Worm (Caenorhabditis elegans): Measurements from ENCODE around the gene ifo-1.

DNA sequence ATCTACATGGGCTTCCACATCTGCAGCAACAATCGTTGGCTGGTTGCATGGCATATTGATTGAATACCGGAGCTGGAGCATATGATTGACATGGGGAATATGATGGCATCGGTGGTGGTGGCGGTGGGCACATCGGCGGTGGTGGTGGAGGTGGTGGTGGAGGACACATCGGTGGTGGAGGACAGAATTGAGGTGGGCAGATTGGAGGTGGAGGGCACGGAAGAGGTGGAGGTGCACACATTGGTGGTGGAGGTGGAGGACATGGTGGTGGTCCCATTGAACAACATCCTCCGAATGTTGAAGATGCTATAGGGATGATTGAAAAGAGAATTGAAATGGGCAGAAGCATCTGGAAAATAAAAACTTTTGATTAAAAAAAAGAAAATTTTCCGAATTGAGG, 16.1 kb downstream of the ifo-1 start, which contains the start of gene grl-4:
- TF ChIP-seq Y53F4B.3 (GFP tag; IDR thresholded peaks at IDR 0.05) (no peak), him-1 (tag; optimal IDR thresholded peaks at IDR 0.05) (no peak), ccch-3 (GFP tag; optimal IDR thresholded peaks at IDR 0.05) (no peak), nfya-1 (tag; optimal IDR thresholded peaks at IDR 0.05; ENCODE audit: borderline replicate concordance, insufficient read depth) (no peak), ama-1 (optimal IDR thresholded peaks at IDR 0.05) (no peak), ama-1 (GFP tag; optimal IDR thresholded peaks at IDR 0.05) (no peak), efl-1 (GFP tag; optimal IDR thresholded peaks at IDR 0.05) (no peak), hrde-1 (tag; optimal IDR thresholded peaks at IDR 0.05; ENCODE audit: borderline replicate concordance) (no peak), unc-62 (GFP tag; optimal IDR thresholded peaks at IDR 0.05) (no peak), mxl-1 (tag; optimal IDR thresholded peaks at IDR 0.05) (no peak), lir-1 (GFP tag; conservative IDR thresholded peaks at IDR 0.05) (no peak), lag-1 (GFP tag; IDR thresholded peaks at IDR 0.05) (no peak), ztf-22 (GFP tag; optimal IDR thresholded peaks at IDR 0.05) (no peak), madf-10 (tag; optimal IDR thresholded peaks at IDR 0.05) (no peak), dpff-1 (tag; optimal IDR thresholded peaks at IDR 0.05) (no peak)

Measured in whole organism, young adult.